Fruit fly (Drosophila melanogaster) Kc167 (cell line): ENCODE measurements around the gene daed.

ENCODE experiments used
- Myc ChIP-seq: fragments of >200 bp; optimal IDR thresholded peaks from 2 replicates; lab custom pipeline; 2017; ENCODE audit warnings: missing external identifiers
- Sin3A ChIP-seq: fragments of >200 bp; optimal IDR thresholded peaks from 2 replicates; lab custom pipeline; 2018; ENCODE audit warnings: missing external identifiers
- h ChIP-seq: fragments of >200 bp; optimal IDR thresholded peaks from 3 replicates; lab custom pipeline; 2018; ENCODE audit warnings: missing external identifiers
- insv ChIP-seq: fragments of >200 bp; optimal IDR thresholded peaks from 3 replicates; lab custom pipeline; 2018; ENCODE audit warnings: missing external identifiers
- psq ChIP-seq: fragments of >200 bp; optimal IDR thresholded peaks from 2 replicates; lab custom pipeline; 2017; ENCODE audit warnings: missing external identifiers
- ttk ChIP-seq: sonication (Bioruptor generic); optimal IDR thresholded peaks from 2 replicates; lab custom pipeline; 2017; ENCODE audit warnings: missing external identifiers

The daed gene

DNA sequence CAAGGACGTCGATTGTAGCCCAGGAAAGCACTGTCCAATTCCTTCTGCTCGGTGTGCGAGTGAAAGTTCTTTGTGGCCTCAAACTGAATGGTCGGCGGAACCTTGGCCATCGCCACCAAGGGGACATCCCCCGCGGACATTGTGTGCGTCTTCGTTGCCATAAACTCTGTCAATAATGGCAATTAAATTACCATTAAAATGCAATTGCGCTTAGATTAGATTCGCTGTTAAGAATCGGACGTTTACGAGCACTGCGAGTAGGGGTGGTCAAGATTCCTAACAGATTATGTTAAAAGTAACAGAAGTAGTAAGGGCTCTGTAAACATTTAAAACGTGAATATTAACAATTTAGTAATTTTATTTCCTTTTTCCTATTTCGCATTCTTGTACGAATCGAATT lies at the start of gene daed:
daed (minus strand) TSS at position 247 of the 400 bp plus-strand sequence.
- TF ChIP-seq Sin3A (lab: Kevin White, UChicago): no peak
- TF ChIP-seq insv (lab: Kevin White, UChicago): no peak
- TF ChIP-seq psq: no peak

DNA sequence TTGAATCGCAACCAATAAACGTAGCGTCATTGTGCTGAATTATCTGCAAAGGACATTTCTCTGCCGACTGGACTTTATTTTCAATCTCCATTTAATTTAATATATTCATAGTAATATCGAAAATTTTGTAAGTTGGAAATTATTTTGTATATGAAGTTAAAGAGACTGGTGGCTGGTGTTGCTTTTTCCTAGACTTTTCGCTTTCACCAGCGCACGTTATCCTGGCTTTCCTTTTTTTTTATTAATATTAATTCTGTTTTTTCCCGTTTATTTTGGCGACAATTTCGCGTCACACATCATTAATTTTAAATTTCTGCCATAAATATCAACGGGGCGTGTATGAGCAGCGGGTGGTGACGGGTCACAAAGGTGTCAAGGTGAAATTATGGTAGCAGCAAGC lies 49.1 kb upstream of the daed start, which contains the start of gene CG34049:
CG34049 (minus strand) TSS at position 101 of the 400 bp plus-strand sequence.
- TF ChIP-seq h (lab: Kevin White, UChicago) (no peak), insv (lab: Kevin White, UChicago) (no peak), ttk (no peak), Sin3A (lab: Kevin White, UChicago) (no peak), psq (no peak), Myc (lab: Kevin White, UChicago) (no peak)

DNA sequence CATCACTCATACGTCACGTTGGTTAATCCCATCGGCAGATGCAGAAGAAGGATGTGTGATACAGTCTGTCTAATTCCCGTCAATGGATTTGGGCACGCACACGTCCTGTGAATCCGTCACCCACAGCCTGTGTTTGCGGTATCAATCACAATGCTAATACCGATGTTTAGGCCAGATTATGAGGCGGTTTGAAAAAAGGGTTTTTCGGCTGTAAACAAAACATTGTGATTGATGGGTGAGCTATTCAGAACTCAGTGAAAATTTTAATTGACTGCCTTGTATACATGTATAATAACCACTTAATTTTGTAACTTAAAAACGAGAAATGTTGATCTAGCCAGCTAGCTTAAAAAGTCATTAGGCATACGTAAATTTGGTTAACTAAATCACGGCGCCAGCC lies 47.0 kb upstream of the daed start, which contains the start of gene CG4270:
CG4270 (plus strand) TSS at position 301 of the 400 bp plus-strand sequence.
- TF ChIP-seq h (lab: Kevin White, UChicago) (no peak), psq (no peak), insv (lab: Kevin White, UChicago) (no peak), Sin3A (lab: Kevin White, UChicago) (no peak), Myc (lab: Kevin White, UChicago) (no peak), ttk (no peak)

DNA sequence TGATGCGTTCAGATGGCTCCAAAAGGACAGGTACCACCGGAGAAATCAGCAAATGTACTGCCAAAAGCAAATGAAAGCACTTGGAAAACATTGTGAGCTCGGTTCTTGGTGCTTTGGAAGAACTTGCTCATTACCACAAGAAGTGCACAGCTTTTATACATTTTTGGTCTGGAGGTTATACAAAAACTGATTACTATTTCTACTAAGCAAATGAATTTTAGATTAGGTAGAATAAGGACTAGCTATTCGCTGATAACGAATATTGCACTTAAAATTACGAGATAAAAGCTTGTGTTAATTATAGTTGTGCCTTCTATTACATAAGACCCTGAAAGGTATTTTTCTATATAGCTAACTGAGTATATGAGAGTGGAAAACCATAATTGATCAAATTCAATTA lies 38.8 kb upstream of the daed start, which contains the start of gene Send1:
Send1 (minus strand) TSS at position 101 of the 400 bp plus-strand sequence.
- TF ChIP-seq Sin3A (lab: Kevin White, UChicago) (no peak), Myc (lab: Kevin White, UChicago) (no peak), psq (no peak), insv (lab: Kevin White, UChicago) (no peak), ttk (no peak), h (lab: Kevin White, UChicago) (no peak)

DNA sequence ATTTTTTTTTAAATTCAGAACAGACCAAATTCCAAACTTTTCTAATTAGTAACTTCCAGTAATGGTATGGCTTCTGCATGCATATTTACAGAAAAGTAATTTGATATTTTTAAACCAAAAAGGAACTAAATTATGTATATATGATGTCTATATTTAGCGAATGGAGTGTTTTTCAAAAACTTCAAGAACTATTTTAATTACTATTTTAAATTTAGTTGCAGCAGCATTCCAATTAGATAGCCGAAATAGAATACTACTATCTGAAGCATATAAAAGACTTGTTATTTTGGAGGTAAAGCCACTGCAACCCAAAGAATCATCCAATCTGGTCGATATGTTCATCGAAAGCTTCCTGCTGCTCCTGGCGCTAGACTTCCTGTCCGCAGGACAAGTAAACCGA lies 36.6 kb upstream of the daed start, which contains the start of gene CG17234:
CG17234 (plus strand) TSS at position 301 of the 400 bp plus-strand sequence.
- no peak for TF ChIP-seq Myc (lab: Kevin White, UChicago)
- no peak for TF ChIP-seq h (lab: Kevin White, UChicago)
- TF ChIP-seq ttk: no peak
- TF ChIP-seq insv (lab: Kevin White, UChicago): no peak
- TF ChIP-seq Sin3A (lab: Kevin White, UChicago): no peak
- no peak for TF ChIP-seq psq

DNA sequence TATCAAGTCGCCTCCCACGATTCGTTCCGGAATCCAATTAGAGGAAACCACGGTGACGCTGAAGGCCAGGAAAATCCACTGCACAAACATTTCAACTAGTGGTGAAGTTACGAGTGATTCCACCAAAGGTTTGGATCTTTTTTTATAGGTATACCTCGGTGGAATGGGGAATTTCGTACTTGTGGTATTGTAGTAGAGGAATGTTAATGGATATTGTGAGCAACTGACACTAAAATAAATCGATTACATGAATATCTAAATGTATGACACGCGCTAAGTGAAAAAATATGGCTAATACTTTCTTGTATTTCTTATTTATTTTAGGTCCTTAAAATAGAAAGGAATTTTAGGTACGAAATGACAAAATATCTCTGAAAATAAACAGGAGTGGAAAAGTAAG lies 36.1 kb upstream of the daed start, which contains the start of gene CG17239:
CG17239 (minus strand) TSS at position 101 of the 400 bp plus-strand sequence.
- no peak for TF ChIP-seq insv (lab: Kevin White, UChicago)
- no peak for TF ChIP-seq h (lab: Kevin White, UChicago)
- TF ChIP-seq Sin3A (lab: Kevin White, UChicago): no peak
- TF ChIP-seq ttk: no peak
- no peak for TF ChIP-seq Myc (lab: Kevin White, UChicago)
- TF ChIP-seq psq: no peak

DNA sequence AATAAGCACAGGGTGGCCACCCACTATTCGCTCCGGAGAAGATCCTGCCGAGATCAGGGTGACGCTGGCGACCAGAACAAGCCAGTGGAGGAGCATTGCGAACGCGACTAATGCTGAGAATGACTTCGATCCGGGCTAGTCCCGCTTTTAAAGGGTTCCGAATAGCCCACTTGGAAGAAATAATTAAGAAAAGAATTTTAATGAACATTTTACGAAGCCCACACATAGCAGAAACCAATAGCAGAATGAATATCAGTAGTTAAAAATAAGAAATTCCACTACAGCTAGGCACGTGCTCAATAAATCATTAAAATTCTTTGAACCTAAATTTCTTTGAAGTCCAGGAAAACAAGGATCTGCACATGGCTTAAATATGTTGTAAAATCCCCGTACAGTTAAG lies 35.1 kb upstream of the daed start, which contains the start of gene Ser12:
Ser12 (minus strand) TSS at position 101 of the 400 bp plus-strand sequence.
- TF ChIP-seq Myc (lab: Kevin White, UChicago): no peak
- TF ChIP-seq psq: no peak
- no peak for TF ChIP-seq h (lab: Kevin White, UChicago)
- no peak for TF ChIP-seq ttk
- no peak for TF ChIP-seq Sin3A (lab: Kevin White, UChicago)
- TF ChIP-seq insv (lab: Kevin White, UChicago): no peak

DNA sequence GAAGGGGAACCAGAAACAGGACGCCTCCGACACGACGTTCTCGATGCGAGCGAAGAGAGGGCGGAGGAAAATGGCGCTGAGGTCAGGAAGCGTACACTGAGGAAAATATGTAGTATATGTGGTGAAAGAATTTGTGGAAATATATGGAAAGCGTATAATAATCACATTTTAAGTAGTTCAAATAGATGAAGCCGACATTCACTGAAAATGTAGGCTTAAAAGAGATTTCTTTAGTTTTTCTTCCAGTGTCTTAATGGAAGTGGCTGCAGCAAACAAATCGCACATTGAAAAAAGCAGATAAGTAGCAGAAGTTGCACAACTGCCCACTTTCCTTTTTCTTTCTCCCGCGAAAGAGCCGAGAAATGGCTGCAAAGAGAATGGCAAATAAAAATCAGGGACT lies 33.5 kb upstream of the daed start:
- TF ChIP-seq Sin3A (lab: Kevin White, UChicago): no peak
- TF ChIP-seq insv (lab: Kevin White, UChicago): no peak
- TF ChIP-seq psq: no peak
- TF ChIP-seq Myc (lab: Kevin White, UChicago): no peak
- no peak for TF ChIP-seq ttk
- TF ChIP-seq h (lab: Kevin White, UChicago): no peak

DNA sequence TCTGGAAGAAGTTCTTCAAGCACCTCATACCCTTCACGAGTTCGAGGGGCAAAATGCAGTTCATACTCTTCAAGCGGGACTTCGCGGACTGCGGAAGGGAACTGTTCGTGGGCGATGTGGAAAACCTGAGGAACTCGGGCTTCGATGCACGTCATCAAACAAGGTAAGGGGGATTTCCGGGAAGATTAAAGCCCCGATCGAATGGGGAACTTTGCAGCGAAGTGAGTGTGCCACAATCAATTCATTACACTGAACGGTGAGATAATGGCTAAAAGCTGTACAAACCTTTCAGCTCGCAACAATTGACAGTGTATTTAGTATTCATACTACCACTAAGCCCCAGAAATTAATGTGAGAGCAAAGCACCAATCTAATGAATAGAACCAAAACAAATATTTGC lies 26.7 kb upstream of the daed start:
- TF ChIP-seq insv (lab: Kevin White, UChicago): no peak
- no peak for TF ChIP-seq Myc (lab: Kevin White, UChicago)
- TF ChIP-seq Sin3A (lab: Kevin White, UChicago): no peak
- no peak for TF ChIP-seq psq
- TF ChIP-seq ttk: no peak
- TF ChIP-seq h (lab: Kevin White, UChicago): no peak

DNA sequence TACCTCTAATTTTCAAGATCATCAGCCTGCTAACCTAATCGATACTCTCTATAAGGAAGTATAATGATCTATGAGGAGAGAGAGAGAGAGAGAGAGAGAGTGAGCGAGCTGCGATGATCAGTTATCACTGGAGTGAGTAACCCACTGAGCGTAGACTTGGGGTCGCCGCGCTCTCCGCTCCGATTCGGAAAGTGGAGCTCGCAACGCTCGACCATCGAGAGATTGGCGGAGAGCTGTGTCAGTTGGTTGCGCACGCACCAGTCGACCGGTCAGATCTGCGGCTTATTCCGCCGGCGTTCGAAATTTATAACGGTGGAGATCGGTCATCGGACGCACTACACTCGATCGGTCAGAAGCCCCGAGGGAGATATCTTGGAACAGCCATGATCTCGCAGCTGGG lies 26.0 kb upstream of the daed start, which contains the start of gene CG4267:
CG4267 (plus strand) TSS at position 240 of the 400 bp plus-strand sequence.
- TF ChIP-seq Sin3A (lab: Kevin White, UChicago): no peak
- TF ChIP-seq ttk: no peak
- no peak for TF ChIP-seq Myc (lab: Kevin White, UChicago)
- no peak for TF ChIP-seq insv (lab: Kevin White, UChicago)
- TF ChIP-seq h (lab: Kevin White, UChicago): no peak
- TF ChIP-seq psq: no peak

DNA sequence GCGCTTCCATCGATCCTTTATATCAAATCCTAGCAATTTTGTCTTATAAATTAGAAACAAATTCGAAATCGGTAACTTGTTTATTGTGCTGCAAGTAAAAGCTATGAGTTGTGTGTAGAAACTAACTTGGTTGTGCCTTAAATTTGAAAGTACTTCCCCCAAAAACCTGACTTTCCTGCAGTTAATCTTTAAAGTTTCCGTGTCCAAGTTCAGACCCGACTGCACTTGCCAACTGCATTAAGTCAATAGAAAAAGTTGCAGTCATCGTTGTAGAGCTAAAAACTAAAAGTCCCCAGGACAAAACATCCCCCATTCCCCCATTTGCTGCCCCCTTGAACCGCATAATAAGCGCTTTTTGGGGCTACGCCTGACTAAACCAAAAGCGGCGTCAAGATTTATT lies 24.4 kb upstream of the daed start, which contains the start of gene Tengl1:
Tengl1 (minus strand) TSS at position 101 of the 400 bp plus-strand sequence.
- TF ChIP-seq Sin3A (lab: Kevin White, UChicago): no peak
- TF ChIP-seq ttk: no peak
- no peak for TF ChIP-seq Myc (lab: Kevin White, UChicago)
- TF ChIP-seq psq: no peak
- no peak for TF ChIP-seq h (lab: Kevin White, UChicago)
- TF ChIP-seq insv (lab: Kevin White, UChicago): no peak

DNA sequence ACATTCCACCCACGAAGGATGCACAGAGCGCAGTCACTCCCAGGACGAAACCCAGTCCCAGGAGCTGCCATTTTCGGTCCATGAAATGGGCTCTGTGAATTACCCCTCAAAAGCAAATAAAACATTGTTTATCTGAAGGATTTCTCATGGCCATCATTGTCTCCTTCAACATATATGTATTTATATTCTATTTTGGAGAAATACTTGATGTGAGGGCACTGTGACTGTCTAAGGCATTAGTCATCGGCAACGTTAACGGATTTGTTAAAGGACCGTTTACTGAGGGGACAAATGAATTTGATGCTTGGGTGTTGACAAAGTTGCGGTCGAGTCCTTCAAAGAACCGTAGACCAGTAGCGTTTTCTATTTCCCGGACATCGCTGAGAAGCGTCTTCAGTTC lies 23.2 kb upstream of the daed start, which contains the start of gene Tengl2:
Tengl2 (minus strand) TSS at position 101 of the 400 bp plus-strand sequence.
- TF ChIP-seq h (lab: Kevin White, UChicago): no peak
- TF ChIP-seq ttk: no peak
- TF ChIP-seq psq: no peak
- TF ChIP-seq Myc (lab: Kevin White, UChicago): no peak
- TF ChIP-seq Sin3A (lab: Kevin White, UChicago): no peak
- no peak for TF ChIP-seq insv (lab: Kevin White, UChicago)
